Fruit fly (Drosophila melanogaster): ENCODE results near the gene Mink.
A peak's percentile ranks its signal among the peaks of the same experiment; 100 is the strongest.

DNA sequence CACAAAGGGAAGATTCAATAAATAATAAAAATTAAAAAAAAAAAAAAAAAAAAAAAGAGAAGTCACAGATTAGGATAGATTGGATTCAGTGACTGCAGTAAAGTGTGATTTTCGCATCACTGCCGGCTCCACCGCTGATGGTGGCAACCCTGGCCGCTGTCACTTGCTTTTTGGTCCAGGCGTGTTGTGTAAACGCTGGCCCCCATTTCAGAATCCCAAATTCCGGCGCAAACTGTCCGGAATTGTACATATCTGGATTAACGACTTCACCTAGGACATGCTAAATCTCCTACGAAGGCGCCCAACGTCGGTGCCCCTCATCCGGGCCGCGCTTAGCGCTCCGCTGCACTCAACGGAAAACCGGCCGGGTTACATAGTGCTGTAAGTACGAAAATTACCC lies 9.6 kb downstream of the Mink start, which contains the start of gene CG11771:
- TF ChIP-seq CG11617 (GFP tag; optimal IDR thresholded peaks at IDR 0.05) (no peak), ovo (GFP tag; optimal IDR thresholded peaks at IDR 0.05) (no peak), CG5204 (GFP tag; optimal IDR thresholded peaks at IDR 0.05) (no peak), CG7045 (GFP tag; optimal IDR thresholded peaks at IDR 0.05) (no peak), CG7101 (tag; optimal IDR thresholded peaks at IDR 0.05) (no peak), Clk (GFP tag; optimal IDR thresholded peaks at IDR 0.05) (no peak), CG14711 (tag; optimal IDR thresholded peaks at IDR 0.05) (peak; percentile 86), cic (GFP tag; optimal IDR thresholded peaks at IDR 0.05) (no peak), toe (GFP tag; optimal IDR thresholded peaks at IDR 0.05) (no peak), cnc (optimal IDR thresholded peaks at IDR 0.05) (no peak), tj (GFP tag; optimal IDR thresholded peaks at IDR 0.05) (no peak), kay (GFP tag; ENCODE audit: borderline replicate concordance) (no peak)
